Fruit fly (Drosophila melanogaster): ENCODE results near the gene ImpE2.

DNA sequence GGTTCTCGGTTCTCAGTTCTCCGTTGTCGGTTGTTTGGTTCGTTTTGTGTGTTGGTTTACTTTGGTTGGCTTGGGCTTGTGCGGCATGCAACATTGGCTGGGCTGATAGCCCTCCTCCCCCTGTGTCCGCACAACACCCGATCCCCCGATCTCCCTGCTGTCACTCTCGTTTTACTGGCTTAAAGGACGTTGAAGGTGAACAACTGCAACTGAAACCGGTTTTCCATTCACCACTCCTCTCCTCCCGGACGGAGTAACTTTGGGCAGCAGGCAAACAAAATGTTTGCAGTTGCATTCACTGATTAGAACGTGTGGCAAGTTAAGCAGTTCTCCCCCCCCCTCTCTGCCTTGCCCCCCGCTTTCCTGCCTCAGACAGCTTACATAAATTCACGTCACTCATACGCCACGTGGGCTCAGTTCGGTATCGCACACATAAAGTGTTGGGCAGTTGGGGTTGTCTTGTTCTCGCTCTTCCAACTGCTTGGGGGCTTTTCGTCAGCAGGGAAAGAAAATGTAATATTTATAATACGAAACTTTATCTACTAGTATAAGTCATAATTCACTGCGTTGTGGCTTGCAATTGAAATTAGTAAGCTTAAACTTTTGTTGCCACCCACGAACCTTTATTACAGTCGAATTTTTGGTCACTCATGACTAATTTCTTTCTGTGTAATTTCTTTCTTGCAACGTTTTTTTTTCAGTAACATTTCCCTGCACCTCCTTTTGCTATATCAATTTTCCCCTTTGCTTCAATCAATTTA, 24.6 kb upstream of the ImpE2 start:
- TF ChIP-seq Ets96B (tag; optimal IDR thresholded peaks at IDR 0.05) (no peak), achi (GFP tag; optimal IDR thresholded peaks at IDR 0.05) (peak; percentile 20), CG11762 (GFP tag; optimal IDR thresholded peaks at IDR 0.05; ENCODE audit: insufficient read depth) (no peak), CG6792 (GFP tag; optimal IDR thresholded peaks at IDR 0.05) (peak; percentile 6), esn (GFP tag; optimal IDR thresholded peaks at IDR 0.05) (peak; percentile 33)

All from whole organism, prepupa.